Fruit fly (Drosophila melanogaster) whole organism, wandering third instar larva: ENCODE results near the gene CG5885.

Source experiments
- HLH106 ChIP-seq: fragments of 200-800 bp; optimal IDR thresholded peaks from 3 replicates; lab custom pipeline; 2019; ENCODE audit warnings: missing biosample characterization, mild to moderate bottlenecking, missing genetic modification characterization, moderate library complexity
- Hr78 ChIP-seq: fragments of >200 bp; optimal IDR thresholded peaks from 2 replicates; lab custom pipeline; 2017; ENCODE audit warnings: missing biosample characterization, missing genetic modification characterization
- Jra ChIP-seq: sonication (Bioruptor generic); optimal IDR thresholded peaks from 2 replicates; lab custom pipeline; 2016; ENCODE audit warnings: missing biosample characterization, missing genetic modification characterization
- Mio ChIP-seq: sonication (Bioruptor generic); optimal IDR thresholded peaks from 2 replicates; lab custom pipeline; 2016; ENCODE audit warnings: missing biosample characterization, missing genetic modification characterization
- N ChIP-seq: fragments of >200 bp; optimal IDR thresholded peaks from 2 replicates; lab custom pipeline; 2018; ENCODE audit warnings: missing biosample characterization, missing external identifiers, missing genetic modification characterization
- Rel ChIP-seq, 2 experiments: fragments of 200-800 bp; sonication (Bioruptor generic) in 1 of 2; optimal IDR thresholded peaks; 2 replicates in 1 of 2; 3 replicates in 1 of 2; lab custom pipeline; 2016 to 2019; ENCODE audit warnings: mild to moderate bottlenecking in 2 of 2, missing biosample characterization in 2 of 2, missing genetic modification characterization in 2 of 2, moderate library complexity in 1 of 2
- br ChIP-seq: fragments of 200-800 bp; sonication (Bioruptor generic); optimal IDR thresholded peaks from 2 replicates; lab custom pipeline; 2016; ENCODE audit warnings: missing biosample characterization, missing genetic modification characterization
- h ChIP-seq: fragments of 200-800 bp; sonication (Bioruptor generic); optimal IDR thresholded peaks from 3 replicates; lab custom pipeline; 2016; ENCODE audit warnings: missing biosample characterization, mild to moderate bottlenecking, missing genetic modification characterization
- lola ChIP-seq: fragments of >200 bp; optimal IDR thresholded peaks from 2 replicates; lab custom pipeline; 2017; ENCODE audit warnings: missing biosample characterization, missing genetic modification characterization
- psq ChIP-seq: fragments of 200-800 bp; sonication (Bioruptor generic); optimal IDR thresholded peaks from 3 replicates; lab custom pipeline; 2017; ENCODE audit warnings: missing biosample characterization, mild to moderate bottlenecking, missing genetic modification characterization, moderate library complexity

dm6 chr2L:9946051-9946450, 27.9 kb upstream of the CG5885 start:
- TF ChIP-seq N (GFP tag; lab: Kevin White, UChicago) = no peak
- TF ChIP-seq Mio (GFP tag; lab: Kevin White, UChicago) = no peak
- no peak for TF ChIP-seq br (GFP tag; lab: Kevin White, UChicago)
- no peak for TF ChIP-seq h (GFP tag; lab: Kevin White, UChicago)
- TF ChIP-seq Jra (GFP tag; lab: Kevin White, UChicago) = no peak
- no peak for TF ChIP-seq Rel (GFP tag; optimal IDR thresholded peaks at IDR 0.05; lab: Kevin White, UChicago)
- TF ChIP-seq Rel (tag; optimal IDR thresholded peaks at IDR 0.05; lab: Kevin White, UChicago) = no peak
- TF ChIP-seq psq (GFP tag; lab: Kevin White, UChicago) = no peak
- TF ChIP-seq Hr78 (GFP tag; lab: Kevin White, UChicago) = no peak
- TF ChIP-seq lola (GFP tag; lab: Kevin White, UChicago) = no peak
- TF ChIP-seq HLH106 = no peak
